Worm (Caenorhabditis elegans) whole organism, young adult: Measurements from ENCODE around the gene heh-1.

Experiments
- B0336.3 ChIP-seq: fragments of 200-800 bp; sonication (Bioruptor generic); IDR thresholded peaks from 2 replicates; pipeline ENCODE4 v1.3.6; 2022; ENCODE audit warnings: missing genetic modification characterization, missing compliant biosample characterization
- F22D6.2 ChIP-seq: sonication (generic microtip); optimal IDR thresholded peaks from 2 replicates; lab custom pipeline; 2016; ENCODE audit warnings: mild to moderate bottlenecking, missing genetic modification characterization, missing compliant biosample characterization
- chd-7 ChIP-seq: sonication (generic microtip); optimal IDR thresholded peaks from 2 replicates; lab custom pipeline; 2016; ENCODE audit warnings: mild to moderate bottlenecking, missing genetic modification characterization, moderate library complexity, missing compliant biosample characterization
- dpl-1 ChIP-seq: fragments of 150-350 bp; optimal IDR thresholded peaks from 2 replicates; lab custom pipeline; 2014; ENCODE audit warnings: missing biosample characterization, missing genetic modification reagents, missing genetic modification characterization
- gei-17 ChIP-seq: fragments of 200-800 bp; sonication (Bioruptor generic); optimal IDR thresholded peaks from 2 replicates; lab custom pipeline; 2018; ENCODE audit warnings: mild to moderate bottlenecking, missing genetic modification characterization, missing compliant biosample characterization
- lsl-1 ChIP-seq: fragments of 200-800 bp; sonication (Bioruptor generic); optimal IDR thresholded peaks from 2 replicates; lab custom pipeline; 2018; ENCODE audit warnings: mild to moderate bottlenecking, missing genetic modification characterization, moderate library complexity, missing compliant biosample characterization
- madf-6 ChIP-seq: fragments of 200-800 bp; sonication (Bioruptor generic); IDR thresholded peaks from 2 replicates; pipeline ENCODE4 v1.3.6; 2022; ENCODE audit warnings: missing genetic modification reagents, missing genetic modification characterization, missing compliant biosample characterization
- mxl-1 ChIP-seq: sonication (generic microtip); optimal IDR thresholded peaks from 2 replicates; lab custom pipeline; 2016; ENCODE audit warnings: missing genetic modification characterization, missing compliant biosample characterization
- nfya-1 ChIP-seq: sonication (generic microtip); optimal IDR thresholded peaks from 2 replicates; lab custom pipeline; 2017; ENCODE audit warnings: antibody characterized with exemption, missing compliant biosample characterization, missing genetic modification characterization, borderline replicate concordance; ENCODE audit not compliant: insufficient read depth
- nfya-2 ChIP-seq: fragments of 200-800 bp; sonication (Bioruptor generic); IDR thresholded peaks from 2 replicates; pipeline ENCODE4 v1.3.6; 2022; ENCODE audit warnings: missing genetic modification reagents, missing genetic modification characterization, missing compliant biosample characterization
- pbrm-1 ChIP-seq: fragments of 200-800 bp; sonication (Bioruptor generic); IDR thresholded peaks from 2 replicates; pipeline ENCODE4 v1.3.6; 2022; ENCODE audit warnings: missing genetic modification reagents, missing genetic modification characterization, missing compliant biosample characterization
- snpc-4 ChIP-seq, 5 experiments: fragments of 150-350 bp in 1 of 5; sonication (generic microtip) in 4 of 5; optimal IDR thresholded peaks; 2 replicates each; lab custom pipeline; 2014 to 2018; ENCODE audit warnings: missing genetic modification characterization in 5 of 5, missing biosample characterization in 3 of 5, antibody characterized with exemption in 2 of 5, mild to moderate bottlenecking in 2 of 5, missing compliant biosample characterization in 2 of 5, missing genotype in 2 of 5, moderate library complexity in 2 of 5, missing genetic modification reagents in 1 of 5
- tbx-9 ChIP-seq: sonication (generic microtip); optimal IDR thresholded peaks from 2 replicates; lab custom pipeline; 2016; ENCODE audit warnings: borderline replicate concordance, missing genetic modification characterization, inconsistent platforms, missing compliant biosample characterization
- unc-62 ChIP-seq: fragments of 150-350 bp; optimal IDR thresholded peaks from 2 replicates; lab custom pipeline; 2014; ENCODE audit warnings: missing biosample characterization, missing genetic modification reagents, missing genetic modification characterization

DNA sequence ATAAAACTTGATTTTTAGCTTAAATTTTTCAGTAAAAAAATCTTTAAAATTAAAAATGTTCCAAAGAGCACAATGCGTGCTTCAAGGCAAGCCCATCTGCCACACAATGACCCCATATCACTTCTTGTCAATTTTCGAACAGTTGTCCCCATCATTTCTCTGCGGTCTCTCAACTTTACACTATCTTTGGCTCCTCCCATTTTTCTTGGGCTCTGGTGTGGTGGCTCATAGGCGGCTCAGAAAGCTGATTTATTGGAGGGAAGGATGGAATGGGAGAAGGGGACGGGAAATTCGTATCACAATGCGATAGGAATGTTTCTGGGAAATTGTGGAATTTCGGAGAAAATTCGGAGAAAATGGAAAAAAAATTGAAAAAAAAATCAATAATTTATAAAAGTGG, 1.2 kb upstream of the heh-1 start:
- TF ChIP-seq dpl-1 (GFP tag; lab: Kevin White, UChicago) (no peak), nfya-1 (tag; lab: Kevin White, UChicago) (no peak), madf-6 (no peak), F22D6.2 (tag; lab: Kevin White, UChicago) (no peak), tbx-9 (tag; lab: Kevin White, UChicago) (no peak), pbrm-1 (GFP tag; lab: Robert Waterston, UW) (no peak), nfya-2 (no peak), B0336.3 (GFP tag; lab: Robert Waterston, UW) (no peak), unc-62 (GFP tag; lab: Kevin White, UChicago) (no peak), mxl-1 (tag; lab: Kevin White, UChicago) (no peak), gei-17 (no peak), snpc-4 (GFP tag; optimal IDR thresholded peaks at IDR 0.05; lab: Kevin White, UChicago) (no peak), snpc-4 (tag; optimal IDR thresholded peaks at IDR 0.05; lab: Kevin White, UChicago) (no peak), chd-7 (no peak), lsl-1 (GFP tag; lab: Kevin White, UChicago) (no peak)
